Worm (Caenorhabditis elegans): ENCODE data around the gene C15C7.6.

C15C7.6 gene

DNA sequence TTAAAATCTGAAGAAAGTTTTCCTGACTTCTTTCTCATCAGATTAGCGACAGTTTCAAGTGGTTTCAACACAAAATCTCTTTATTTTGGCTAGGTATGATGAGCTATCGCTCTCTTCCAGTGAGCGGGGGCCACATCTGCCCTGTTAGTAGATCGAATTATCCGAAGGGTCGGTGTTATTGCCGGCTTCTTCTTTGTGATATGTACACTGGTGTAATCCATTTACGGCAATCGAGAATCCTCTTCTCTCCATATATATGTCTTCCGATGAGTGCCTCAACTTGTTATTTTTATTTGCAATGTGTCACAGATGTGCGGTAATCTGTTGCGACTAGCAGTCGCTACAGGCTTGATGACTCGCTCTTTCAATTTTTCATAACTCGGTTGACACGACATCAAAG is 32.0 kb upstream of the C15C7.6 start:
- TF ChIP-seq egl-27 (tag; optimal IDR thresholded peaks at IDR 0.05): no peak
- TF ChIP-seq pqm-1 (tag; optimal IDR thresholded peaks at IDR 0.05): no peak
- TF ChIP-seq pax-3 (tag; optimal IDR thresholded peaks at IDR 0.05): no peak
- TF ChIP-seq blmp-1 (tag; optimal IDR thresholded peaks at IDR 0.05): no peak
- no peak for TF ChIP-seq jun-1 (tag; optimal IDR thresholded peaks at IDR 0.05)

- TF ChIP-seq efl-1 (optimal IDR thresholded peaks at IDR 0.05): no peak
- TF ChIP-seq efl-1 (GFP tag; optimal IDR thresholded peaks at IDR 0.05 in 1 of 2): peak in 1 of 2 experiments; percentile 82
- no peak for TF ChIP-seq alr-1 (tag; optimal IDR thresholded peaks at IDR 0.05; ENCODE audit: borderline replicate concordance)
These were observed 28.9 kb upstream of the C15C7.6 start, which contains the start of gene fax-1 for ce11 chrX:3199249-3199648. Gene fax-1 (minus strand): TSS chrX:3199349.

DNA sequence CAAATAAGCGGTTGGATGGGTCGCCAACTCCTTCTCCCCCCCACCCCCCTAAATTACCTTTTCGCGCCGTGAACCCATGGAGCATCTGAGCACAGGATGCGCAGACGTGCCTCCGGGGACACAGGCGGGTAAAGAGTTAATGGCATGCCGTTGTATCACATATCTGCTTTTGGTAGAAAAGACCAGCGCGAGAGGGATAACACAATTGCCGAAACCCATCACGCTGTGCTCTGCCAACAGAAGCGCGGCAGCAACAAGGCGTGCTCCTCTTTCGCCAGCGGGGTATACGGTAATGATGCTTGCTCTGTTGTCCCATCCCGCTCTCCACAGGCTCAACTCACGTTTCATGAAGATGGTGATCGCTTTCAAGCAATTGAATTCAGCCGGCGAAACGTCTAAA is 27.0 kb upstream of the C15C7.6 start:
- TF ChIP-seq tbx-2 (tag; optimal IDR thresholded peaks at IDR 0.05) (peak; percentile 28), zag-1 (tag; optimal IDR thresholded peaks at IDR 0.05) (no peak), fkh-8 (tag; optimal IDR thresholded peaks at IDR 0.05) (no peak), lin-14 (GFP tag; optimal IDR thresholded peaks at IDR 0.05) (peak; percentile 38), dsc-1 (tag; optimal IDR thresholded peaks at IDR 0.05) (no peak), hpl-2 (GFP tag; optimal IDR thresholded peaks at IDR 0.05) (no peak), nhr-12 (tag; optimal IDR thresholded peaks at IDR 0.05) (no peak), sup-37 (GFP tag; optimal IDR thresholded peaks at IDR 0.05) (no peak), grh-1 (GFP tag; IDR thresholded peaks at IDR 0.05) (no peak), elt-2 (tag; optimal IDR thresholded peaks at IDR 0.05) (no peak), nhr-84 (tag; optimal IDR thresholded peaks at IDR 0.05) (no peak)

DNA sequence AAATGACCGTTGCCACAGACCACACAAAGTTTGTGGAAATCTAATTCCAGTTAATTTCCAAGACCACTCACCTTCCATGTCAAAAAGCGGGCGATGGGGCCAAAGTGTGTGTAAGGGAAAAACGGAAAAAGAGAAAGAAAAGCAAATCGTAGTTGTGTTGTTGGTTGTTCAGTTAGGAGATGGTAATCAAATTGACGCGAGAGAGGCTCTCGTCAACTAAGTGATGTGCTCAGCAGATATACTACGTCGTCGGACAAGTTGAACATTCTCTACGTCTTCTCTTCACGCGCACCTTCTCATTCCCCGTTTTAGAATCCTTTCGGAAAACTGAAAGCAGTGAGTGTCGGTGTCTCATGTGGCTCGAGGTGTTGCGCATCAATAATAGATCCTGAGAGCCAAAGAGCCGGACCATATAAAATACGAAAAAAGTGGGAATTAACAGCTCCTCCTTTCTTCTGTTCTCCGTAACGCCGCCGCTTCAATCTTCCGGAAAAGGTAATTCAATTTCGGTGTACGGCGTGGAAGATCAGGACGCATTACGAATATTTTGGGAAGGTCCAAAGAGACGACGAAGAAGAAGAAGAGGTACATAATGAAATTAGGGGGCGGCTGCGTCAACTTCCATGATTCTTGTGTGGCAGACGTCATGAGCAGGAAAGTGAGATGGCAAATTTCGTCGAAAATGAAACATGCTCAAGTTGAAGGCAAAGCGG is 21.2 kb upstream of the C15C7.6 start:
- peak; percentile 35 for TF ChIP-seq lin-14 (GFP tag; optimal IDR thresholded peaks at IDR 0.05)
- TF ChIP-seq ztf-4 (tag; optimal IDR thresholded peaks at IDR 0.05): no peak
- TF ChIP-seq ceh-8 (GFP tag; optimal IDR thresholded peaks at IDR 0.05): no peak
- no peak for TF ChIP-seq pax-3 (tag; optimal IDR thresholded peaks at IDR 0.05)
- no peak for TF ChIP-seq unc-98 (GFP tag; IDR thresholded peaks at IDR 0.05)
- TF ChIP-seq fkh-10 (GFP tag; optimal IDR thresholded peaks at IDR 0.05): peak; percentile 46
- no peak for TF ChIP-seq alr-1 (tag; optimal IDR thresholded peaks at IDR 0.05; ENCODE audit: borderline replicate concordance)
- TF ChIP-seq ces-1 (GFP tag; optimal IDR thresholded peaks at IDR 0.05): peak; percentile 56
- no peak for TF ChIP-seq nhr-12 (tag; optimal IDR thresholded peaks at IDR 0.05)
- TF ChIP-seq nhr-237 (tag; optimal IDR thresholded peaks at IDR 0.05): no peak

- no peak for TF ChIP-seq fkh-4 (tag; optimal IDR thresholded peaks at IDR 0.05; ENCODE audit: borderline replicate concordance)
- peak; percentile 12 for TF ChIP-seq lin-14 (GFP tag; optimal IDR thresholded peaks at IDR 0.05)
These were observed 19.8 kb upstream of the C15C7.6 start for ce11 chrX:3190193-3190592.

ce11 chrX:3184649-3185048 is 14.3 kb upstream of the C15C7.6 start:
- TF ChIP-seq pag-3 (tag; optimal IDR thresholded peaks at IDR 0.05; ENCODE audit: borderline replicate concordance, insufficient read depth) (no peak), sptf-1 (tag; optimal IDR thresholded peaks at IDR 0.05) (no peak), isw-1 (GFP tag; IDR thresholded peaks at IDR 0.05) (no peak), ama-1 (optimal IDR thresholded peaks at IDR 0.05) (no peak), mab-9 (GFP tag; IDR thresholded peaks at IDR 0.05) (no peak), nhr-85 (tag) (no peak), nhr-77 (tag; optimal IDR thresholded peaks at IDR 0.05) (no peak), mef-2 (tag; optimal IDR thresholded peaks at IDR 0.05) (no peak), nhr-12 (tag; optimal IDR thresholded peaks at IDR 0.05) (no peak), dpl-1 (GFP tag; optimal IDR thresholded peaks at IDR 0.05) (no peak), dsc-1 (tag; optimal IDR thresholded peaks at IDR 0.05) (no peak), ces-1 (GFP tag; optimal IDR thresholded peaks at IDR 0.05) (no peak), pax-3 (tag; optimal IDR thresholded peaks at IDR 0.05) (no peak), sup-37 (GFP tag; optimal IDR thresholded peaks at IDR 0.05) (no peak), nhr-28 (tag; optimal IDR thresholded peaks at IDR 0.05) (no peak), unc-98 (GFP tag; IDR thresholded peaks at IDR 0.05) (no peak), jun-1 (tag; optimal IDR thresholded peaks at IDR 0.05) (no peak), skn-1 (tag; optimal IDR thresholded peaks at IDR 0.05) (no peak)
